Fruit fly (Drosophila melanogaster): ENCODE results near the gene CG31525.

- TF ChIP-seq fkh (GFP tag; optimal IDR thresholded peaks at IDR 0.05) (no peak), Ets96B (tag; optimal IDR thresholded peaks at IDR 0.05) (no peak)
These were observed 19.5 kb upstream of the CG31525 start for dm6 chr3R:4407325-4407724.

All from whole organism, prepupa.